Fruit fly (Drosophila melanogaster) Kc167 (cell line): ENCODE measurements around the gene CG16700.

Experiments
- Myc ChIP-seq: fragments of >200 bp; optimal IDR thresholded peaks from 2 replicates; lab custom pipeline; 2017; ENCODE audit warnings: missing external identifiers
- Sin3A ChIP-seq: fragments of >200 bp; optimal IDR thresholded peaks from 2 replicates; lab custom pipeline; 2018; ENCODE audit warnings: missing external identifiers
- h ChIP-seq: fragments of >200 bp; optimal IDR thresholded peaks from 3 replicates; lab custom pipeline; 2018; ENCODE audit warnings: missing external identifiers
- insv ChIP-seq: fragments of >200 bp; optimal IDR thresholded peaks from 3 replicates; lab custom pipeline; 2018; ENCODE audit warnings: missing external identifiers
- psq ChIP-seq: fragments of >200 bp; optimal IDR thresholded peaks from 2 replicates; lab custom pipeline; 2017; ENCODE audit warnings: missing external identifiers

dm6 chrX:17091062-17091904, at the start of gene CG16700, which contains the start of gene CG4991:
- no peak for TF ChIP-seq Myc
- TF ChIP-seq psq = no peak
- no peak for TF ChIP-seq h
- no peak for TF ChIP-seq Sin3A
- TF ChIP-seq insv (lab: Kevin White, UChicago) = no peak
